Worm (Caenorhabditis elegans): ENCODE results near the gene F44B9.9.

DNA sequence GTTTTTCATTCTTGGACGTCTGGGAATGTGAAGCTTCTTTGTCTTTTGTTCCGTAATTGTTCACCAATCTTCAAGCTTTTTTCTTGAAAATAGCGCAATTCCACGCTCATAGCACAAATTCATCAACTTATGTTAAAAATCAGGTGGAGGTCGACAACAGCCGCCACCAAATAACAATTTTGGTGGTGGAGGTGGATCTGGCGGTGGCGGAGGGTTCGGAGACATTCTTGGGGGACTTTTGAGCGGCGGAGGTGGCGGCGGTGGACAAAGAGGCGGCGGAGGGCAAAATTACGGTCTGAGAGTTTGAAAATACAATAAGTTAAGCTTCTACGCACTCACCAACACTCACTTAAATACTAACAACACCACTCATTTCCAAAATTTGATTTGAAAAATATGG, 48.9 kb downstream of the F44B9.9 start:
- TF ChIP-seq aly-1 (tag; optimal IDR thresholded peaks at IDR 0.05) (no peak), flt-1 (GFP tag; IDR thresholded peaks at IDR 0.05) (no peak), pes-1 (GFP tag; IDR thresholded peaks at IDR 0.05) (no peak), ets-7 (tag; optimal IDR thresholded peaks at IDR 0.05) (no peak), ama-1 (optimal IDR thresholded peaks at IDR 0.05) (no peak), scrt-1 (GFP tag; IDR thresholded peaks at IDR 0.05) (no peak), hnd-1 (tag; optimal IDR thresholded peaks at IDR 0.05) (no peak), tbx-11 (GFP tag; IDR thresholded peaks at IDR 0.05) (no peak), ceh-36 (tag; optimal IDR thresholded peaks at IDR 0.05) (no peak), F13C5.2 (tag; optimal IDR thresholded peaks at IDR 0.05) (no peak), hmbx-1 (tag; optimal IDR thresholded peaks at IDR 0.05) (no peak), hmg-4 (GFP tag; optimal IDR thresholded peaks at IDR 0.05) (no peak), B0310.2 (tag; optimal IDR thresholded peaks at IDR 0.05) (no peak)

Measured in whole organism, early embryonic.